Worm (Caenorhabditis elegans): ENCODE measurements around the gene his-3.

ce11 chrV:16045837-16046236, 5.2 kb downstream of the his-3 start, which contains the start of gene T10C6.15:
- TF ChIP-seq W03F9.2 (tag; optimal IDR thresholded peaks at IDR 0.05), result no peak
- TF ChIP-seq dao-5 (tag; optimal IDR thresholded peaks at IDR 0.05), result no peak
